Fruit fly (Drosophila melanogaster) whole organism, embryonic: ENCODE measurements around the gene Ada1-2.

ENCODE experiments used
- Abd-B ChIP-seq: fragments of 200-800 bp; sonication (Bioruptor generic); optimal IDR thresholded peaks from 2 replicates; lab custom pipeline; 2018; ENCODE audit warnings: missing biosample characterization, mild to moderate bottlenecking, missing genetic modification characterization, moderate library complexity
- Ada2b ChIP-seq: fragments of 200-800 bp; sonication (Bioruptor generic); IDR thresholded peaks from 2 replicates; pipeline ENCODE4 v1.3.6; 2022; ENCODE audit warnings: missing biosample characterization, missing genetic modification characterization
- BtbVII ChIP-seq: fragments of 200-800 bp; sonication (Bioruptor generic); optimal IDR thresholded peaks from 3 replicates; lab custom pipeline; 2017; ENCODE audit warnings: missing biosample characterization, mild to moderate bottlenecking, missing genetic modification characterization
- CG10147 ChIP-seq: fragments of 200-800 bp; sonication (Bioruptor generic); optimal IDR thresholded peaks from 2 replicates; lab custom pipeline; 2019; ENCODE audit warnings: missing biosample characterization, mild to moderate bottlenecking, missing genetic modification characterization, moderate library complexity
- CG10654 ChIP-seq: fragments of 200-800 bp; sonication (Bioruptor generic); optimal IDR thresholded peaks from 2 replicates; lab custom pipeline; 2016; ENCODE audit warnings: missing biosample characterization, missing genetic modification characterization
- CG11398 ChIP-seq: fragments of 200-800 bp; sonication (Bioruptor generic); optimal IDR thresholded peaks from 2 replicates; lab custom pipeline; 2016; ENCODE audit warnings: missing biosample characterization, missing genetic modification characterization
- CG11456 ChIP-seq: fragments of 200-800 bp; sonication (Bioruptor generic); IDR thresholded peaks from 3 replicates; pipeline ENCODE4 v1.3.6; 2022; ENCODE audit warnings: missing biosample characterization, missing genetic modification characterization
- CG12104 ChIP-seq: fragments of 200-800 bp; sonication (Bioruptor generic); optimal IDR thresholded peaks from 3 replicates; lab custom pipeline; 2016; ENCODE audit warnings: missing biosample characterization, missing genetic modification characterization
- CG15073 ChIP-seq: fragments of 200-800 bp; sonication (Bioruptor generic); optimal IDR thresholded peaks from 2 replicates; lab custom pipeline; 2016; ENCODE audit warnings: missing biosample characterization, missing genetic modification characterization
- CG15696 ChIP-seq: fragments of 200-800 bp; sonication (Bioruptor generic); optimal IDR thresholded peaks from 2 replicates; lab custom pipeline; 2019; ENCODE audit warnings: missing biosample characterization, mild to moderate bottlenecking, missing genetic modification characterization, moderate library complexity
- CG16779 ChIP-seq: fragments of 200-800 bp; sonication (Bioruptor generic); IDR thresholded peaks from 2 replicates; pipeline ENCODE4 v1.3.6; 2022; ENCODE audit warnings: missing biosample characterization, missing genetic modification characterization
- CG17361 ChIP-seq: fragments of 200-800 bp; sonication (Bioruptor generic); IDR thresholded peaks from 3 replicates; pipeline ENCODE4 v1.3.6; 2022; ENCODE audit warnings: missing biosample characterization, missing genetic modification characterization
- CG17385 ChIP-seq: fragments of 200-800 bp; sonication (Bioruptor generic); optimal IDR thresholded peaks from 3 replicates; lab custom pipeline; 2018; ENCODE audit warnings: missing biosample characterization, mild to moderate bottlenecking, missing genetic modification characterization
- CG17829 ChIP-seq: fragments of 200-800 bp; optimal IDR thresholded peaks from 2 replicates; lab custom pipeline; 2019; ENCODE audit warnings: missing biosample characterization, mild to moderate bottlenecking, missing genetic modification characterization, moderate library complexity
- CG2199 ChIP-seq: fragments of 200-800 bp; sonication (Bioruptor generic); IDR thresholded peaks from 3 replicates; pipeline ENCODE4 v1.3.6; 2022; ENCODE audit warnings: missing biosample characterization, missing genetic modification characterization
- CG30431 ChIP-seq: fragments of 200-800 bp; sonication (Bioruptor generic); optimal IDR thresholded peaks from 2 replicates; lab custom pipeline; 2017; ENCODE audit warnings: missing biosample characterization, missing genetic modification characterization
- CG3726 ChIP-seq: fragments of 200-800 bp; sonication (Bioruptor generic); IDR thresholded peaks from 3 replicates; pipeline ENCODE4, ENCODE4 v1.3.6; 2022; ENCODE audit warnings: missing biosample characterization, missing genetic modification characterization
- CG4617 ChIP-seq: fragments of 200-800 bp; sonication (Bioruptor generic); optimal IDR thresholded peaks from 3 replicates; lab custom pipeline; 2016; ENCODE audit warnings: missing biosample characterization, missing genetic modification characterization, borderline replicate concordance
- CG8478 ChIP-seq: fragments of >200 bp; optimal IDR thresholded peaks from 2 replicates; lab custom pipeline; 2018
- Camta ChIP-seq: fragments of 200-800 bp; sonication (Bioruptor generic); optimal IDR thresholded peaks from 2 replicates; lab custom pipeline; 2016; ENCODE audit warnings: missing biosample characterization, missing genetic modification characterization
- D19B ChIP-seq: fragments of 200-800 bp; sonication (Bioruptor generic); optimal IDR thresholded peaks from 2 replicates; lab custom pipeline; 2017; ENCODE audit warnings: missing biosample characterization, mild to moderate bottlenecking, missing genetic modification characterization
- Dip3 ChIP-seq: fragments of 200-800 bp; sonication (Bioruptor generic); optimal IDR thresholded peaks from 3 replicates; lab custom pipeline; 2016; ENCODE audit warnings: missing biosample characterization, missing genetic modification characterization
- Doc2 ChIP-seq: fragments of 200-800 bp; sonication (Bioruptor generic); IDR thresholded peaks from 2 replicates; pipeline ENCODE4 v1.3.6; 2022; ENCODE audit warnings: missing biosample characterization, missing genetic modification characterization
- Hmx ChIP-seq: fragments of 200-800 bp; sonication (Bioruptor generic); optimal IDR thresholded peaks from 2 replicates; lab custom pipeline; 2016; ENCODE audit warnings: missing biosample characterization, missing genetic modification characterization
- MESR4 ChIP-seq: fragments of 200-800 bp; sonication (Bioruptor generic); optimal IDR thresholded peaks from 2 replicates; lab custom pipeline; 2018; ENCODE audit warnings: missing biosample characterization, mild to moderate bottlenecking, missing genetic modification characterization, moderate library complexity
- Med ChIP-seq: fragments of 200-800 bp; sonication (Bioruptor generic); peaks from one replicate; lab custom pipeline; 2016; ENCODE audit warnings: missing biosample characterization, missing genetic modification characterization, mild to moderate bottlenecking, inconsistent platforms, moderate library complexity
- Mrtf ChIP-seq: fragments of 200-800 bp; sonication (Bioruptor generic); IDR thresholded peaks from 3 replicates; pipeline ENCODE4 v1.3.6; 2022; ENCODE audit warnings: missing biosample characterization, missing genetic modification characterization
- NC2α ChIP-seq: fragments of 200-800 bp; sonication (Bioruptor generic); optimal IDR thresholded peaks from 2 replicates; lab custom pipeline; 2016; ENCODE audit warnings: missing biosample characterization, missing genetic modification characterization
- NfI ChIP-seq: fragments of 200-800 bp; sonication (Bioruptor generic); optimal IDR thresholded peaks from 3 replicates; lab custom pipeline; 2018; ENCODE audit warnings: missing biosample characterization, mild to moderate bottlenecking, missing genetic modification characterization, moderate library complexity
- Oaz ChIP-seq: fragments of 200-800 bp; sonication (Bioruptor generic); IDR thresholded peaks from 2 replicates; pipeline ENCODE4 v1.3.6; 2022; ENCODE audit warnings: missing biosample characterization, missing genetic modification characterization
- Sry-β ChIP-seq: fragments of 200-800 bp; sonication (Bioruptor generic); optimal IDR thresholded peaks from 2 replicates; lab custom pipeline; 2018; ENCODE audit warnings: missing biosample characterization, mild to moderate bottlenecking, missing genetic modification characterization, moderate library complexity
- Trl ChIP-seq, 3 experiments: fragments of >200 bp in 2 of 3; fragments of 200-800 bp in 1 of 3; sonication (Bioruptor generic) in 1 of 3; optimal IDR thresholded peaks; 2 replicates in 1 of 3; 3 replicates in 2 of 3; lab custom pipeline; 2016 to 2017; ENCODE audit warnings: missing biosample characterization in 1 of 3, missing genetic modification characterization in 1 of 3
- ap ChIP-seq: fragments of 200-800 bp; sonication (Bioruptor generic); IDR thresholded peaks from 2 replicates; pipeline ENCODE4 v1.3.6; 2022; ENCODE audit warnings: missing biosample characterization, missing genetic modification characterization
- chinmo ChIP-seq: fragments of 200-800 bp; sonication (Bioruptor generic); IDR thresholded peaks from 4 replicates; pipeline ENCODE4 v1.3.6; 2022; ENCODE audit warnings: missing biosample characterization, missing genetic modification characterization; ENCODE audit not compliant: partially characterized antibody
- danr ChIP-seq: fragments of 200-800 bp; sonication (Bioruptor generic); IDR thresholded peaks from 2 replicates; pipeline ENCODE4 v1.3.6; 2022; ENCODE audit warnings: missing biosample characterization, missing genetic modification characterization
- ewg ChIP-seq: fragments of 200-800 bp; sonication (Bioruptor generic); optimal IDR thresholded peaks from 3 replicates; lab custom pipeline; 2017; ENCODE audit warnings: mild to moderate bottlenecking, missing biosample characterization, missing genetic modification reagents, missing genetic modification characterization
- exex ChIP-seq: fragments of 200-800 bp; sonication (Bioruptor generic); optimal IDR thresholded peaks from 4 replicates; lab custom pipeline; 2018; ENCODE audit warnings: missing biosample characterization, mild to moderate bottlenecking, missing genetic modification characterization, moderate library complexity
- fd96Cb ChIP-seq: fragments of 200-800 bp; sonication (Bioruptor generic); optimal IDR thresholded peaks from 2 replicates; lab custom pipeline; 2018; ENCODE audit warnings: missing biosample characterization, mild to moderate bottlenecking, missing genetic modification characterization, moderate library complexity
- ham ChIP-seq: fragments of 200-800 bp; sonication (Bioruptor generic); IDR thresholded peaks from 2 replicates; pipeline ENCODE4 v1.3.6; 2022; ENCODE audit warnings: missing biosample characterization, missing genetic modification characterization
- insv ChIP-seq, 2 experiments: fragments of 200-800 bp; sonication (Bioruptor generic); optimal IDR thresholded peaks; 3 replicates each; lab custom pipeline; 2016 to 2018; ENCODE audit warnings: missing biosample characterization in 2 of 2, missing genetic modification characterization in 2 of 2
- p53 ChIP-seq: fragments of 200-800 bp; sonication (Bioruptor generic); optimal IDR thresholded peaks from 2 replicates; lab custom pipeline; 2016; ENCODE audit warnings: missing biosample characterization, missing genetic modification characterization
- pita ChIP-seq: fragments of 200-800 bp; sonication (Bioruptor generic); optimal IDR thresholded peaks from 2 replicates; lab custom pipeline; 2017; ENCODE audit warnings: missing biosample characterization, mild to moderate bottlenecking, missing genetic modification characterization
- scrt ChIP-seq: fragments of 200-800 bp; sonication (Bioruptor generic); optimal IDR thresholded peaks from 2 replicates; lab custom pipeline; 2018; ENCODE audit warnings: missing biosample characterization, mild to moderate bottlenecking, missing genetic modification characterization, moderate library complexity
- sd ChIP-seq: fragments of 200-800 bp; sonication (Bioruptor generic); optimal IDR thresholded peaks from 3 replicates; lab custom pipeline; 2018; ENCODE audit warnings: missing biosample characterization, mild to moderate bottlenecking, missing genetic modification characterization, moderate library complexity
- tgo ChIP-seq: fragments of 200-800 bp; sonication (Bioruptor generic); IDR thresholded peaks from 3 replicates; pipeline ENCODE4 v1.3.6; 2022; ENCODE audit warnings: missing biosample characterization, missing genetic modification characterization
- trem ChIP-seq: fragments of 200-800 bp; optimal IDR thresholded peaks from 3 replicates; lab custom pipeline; 2019; ENCODE audit warnings: missing biosample characterization, mild to moderate bottlenecking, missing genetic modification characterization, moderate library complexity
- tup ChIP-seq: fragments of 200-800 bp; sonication (Bioruptor generic); optimal IDR thresholded peaks from 2 replicates; lab custom pipeline; 2016; ENCODE audit warnings: missing biosample characterization, mild to moderate bottlenecking, missing genetic modification characterization, moderate library complexity
- yki ChIP-seq: fragments of >200 bp; optimal IDR thresholded peaks from 3 replicates; lab custom pipeline; 2018
- z ChIP-seq: fragments of 200-800 bp; sonication (Bioruptor generic); IDR thresholded peaks from 3 replicates; pipeline ENCODE4 v1.3.6; 2022; ENCODE audit warnings: missing biosample characterization, missing genetic modification characterization

Gene Ada1-2

DNA sequence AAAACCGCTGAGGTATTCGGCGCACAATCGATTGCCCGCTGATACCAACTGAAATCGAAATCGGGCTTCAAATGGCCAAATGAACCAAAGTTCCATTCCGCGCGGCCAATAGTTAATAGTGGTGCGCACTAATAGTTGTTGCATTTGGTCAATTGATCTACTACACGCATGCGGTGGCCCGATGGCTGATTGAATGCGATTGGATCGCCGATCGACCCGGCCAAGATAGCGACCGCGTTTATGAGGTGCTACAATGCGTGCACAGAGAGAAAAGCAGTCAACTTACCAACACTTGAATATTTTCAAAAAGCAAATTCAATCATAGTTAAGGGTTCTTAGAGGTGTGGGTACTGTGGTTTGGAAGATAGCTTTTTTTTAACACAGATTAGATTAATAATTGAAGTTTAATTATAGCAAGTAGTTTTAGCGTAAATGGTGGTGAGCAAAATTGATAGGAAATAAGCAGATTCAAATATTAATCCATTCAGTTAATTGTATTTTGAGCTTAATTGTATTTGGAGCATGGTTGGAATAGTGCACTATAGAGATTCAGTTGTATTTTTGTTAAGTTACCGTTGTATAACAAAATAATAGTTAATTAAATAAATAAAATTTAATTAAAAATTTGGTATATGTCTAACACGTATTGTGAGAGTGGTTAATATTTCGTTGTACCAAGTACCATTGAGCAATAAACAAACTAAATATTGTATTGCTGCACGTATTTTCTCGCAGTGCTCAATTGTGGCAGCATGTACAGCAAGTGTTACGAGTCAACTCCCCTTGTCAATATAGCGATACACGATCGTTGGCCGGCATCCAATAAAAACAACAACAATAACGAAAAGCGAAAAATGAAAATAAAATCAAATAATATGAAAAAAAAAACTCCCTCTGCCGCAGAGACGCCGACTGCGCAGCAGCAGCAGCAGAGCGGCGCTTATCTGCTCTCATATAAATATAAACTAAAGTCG lies 34.0 kb downstream of the Ada1-2 start (continued):
- TF ChIP-seq Ada2b = no peak
- TF ChIP-seq CG17829 (tag; lab: Kevin White, UChicago) = peak; percentile 63
- peak; percentile 60 for TF ChIP-seq CG30431 (GFP tag; lab: Kevin White, UChicago)
- 0 out of 3 replicates have a peak, but pooled peaks have one; percentile 47 for TF ChIP-seq CG3726 (GFP tag; lab: Robert Waterston, UW)
- TF ChIP-seq chinmo (GFP tag; lab: Robert Waterston, UW) = 0 out of 4 replicates have a peak, but pooled peaks have one; percentile 64
- TF ChIP-seq CG15696 (tag; lab: Kevin White, UChicago) = no peak
- TF ChIP-seq insv (GFP tag; optimal IDR thresholded peaks at IDR 0.05; lab: Kevin White, UChicago) = no peak
- peak; percentile 8 for TF ChIP-seq Sry-β (GFP tag; lab: Kevin White, UChicago)
- TF ChIP-seq D19B (GFP tag; lab: Kevin White, UChicago) = no peak
- peak; percentile 5 for TF ChIP-seq trem (tag; lab: Kevin White, UChicago)
- TF ChIP-seq tup = no peak
- peak; percentile 29 for TF ChIP-seq Abd-B (GFP tag; lab: Kevin White, UChicago)
- peak; percentile 39 for TF ChIP-seq sd (tag; lab: Kevin White, UChicago)
- no peak for TF ChIP-seq Dip3 (GFP tag; lab: Kevin White, UChicago)
- peak; percentile 89 for TF ChIP-seq CG17361
- no peak for TF ChIP-seq ham (GFP tag; lab: Robert Waterston, UW)
- no peak for TF ChIP-seq yki
- 0 out of 3 replicates have a peak, but pooled peaks have one; percentile 69 for TF ChIP-seq CG2199 (GFP tag; lab: Robert Waterston, UW)
- TF ChIP-seq Med (GFP tag; lab: Kevin White, UChicago) = peak; percentile 75
- TF ChIP-seq Mrtf = peak; percentile 31; the same call in 1 of the 3 replicates
- TF ChIP-seq Oaz (GFP tag; lab: Robert Waterston, UW) = no peak
- no peak for TF ChIP-seq CG8478
- no peak for TF ChIP-seq CG10147 (GFP tag; lab: Kevin White, UChicago)
- peak; percentile 34 for TF ChIP-seq CG10654
- TF ChIP-seq Doc2 = no peak
- TF ChIP-seq NC2α (GFP tag; lab: Kevin White, UChicago) = peak; percentile 22
- TF ChIP-seq p53 (GFP tag; lab: Kevin White, UChicago) = no peak
- TF ChIP-seq MESR4 (GFP tag; lab: Kevin White, UChicago) = no peak
- TF ChIP-seq z (GFP tag; lab: Robert Waterston, UW) = no peak
- TF ChIP-seq Hmx (GFP tag; lab: Kevin White, UChicago) = no peak
- no peak for TF ChIP-seq Trl (optimal IDR thresholded peaks at IDR 0.05; lab: Kevin White, UChicago)
- TF ChIP-seq Trl (GFP tag; optimal IDR thresholded peaks at IDR 0.05; lab: Kevin White, UChicago) = no peak
- peak; percentile 31 for TF ChIP-seq NfI (GFP tag; lab: Kevin White, UChicago)
- peak; percentile 28 for TF ChIP-seq CG15073
- no peak for TF ChIP-seq CG16779 (GFP tag; lab: Robert Waterston, UW)
- TF ChIP-seq exex (tag; lab: Kevin White, UChicago) = peak; percentile 52
- no peak for TF ChIP-seq pita (GFP tag; lab: Kevin White, UChicago)
- TF ChIP-seq ewg (GFP tag; lab: Kevin White, UChicago) = peak; percentile 44
- peak; percentile 36 for TF ChIP-seq CG12104 (GFP tag; lab: Kevin White, UChicago)
- TF ChIP-seq scrt (GFP tag; lab: Kevin White, UChicago) = peak; percentile 6
- TF ChIP-seq CG11456 = peak; percentile 68; the same call in 1 of the 3 replicates
- TF ChIP-seq Camta (GFP tag; lab: Kevin White, UChicago) = no peak
- peak; percentile 6 for TF ChIP-seq CG11398 (GFP tag; lab: Kevin White, UChicago)
- peak; percentile 57 for TF ChIP-seq fd96Cb
- TF ChIP-seq tgo = peak; percentile 55
- no peak for TF ChIP-seq ap (GFP tag; lab: Robert Waterston, UW)
- no peak for TF ChIP-seq CG4617 (GFP tag; lab: Kevin White, UChicago)
- no peak for TF ChIP-seq BtbVII (GFP tag; lab: Kevin White, UChicago)
- TF ChIP-seq danr (GFP tag; lab: Robert Waterston, UW) = no peak; the same call in 1 of the 2 replicates
- TF ChIP-seq CG17385 (GFP tag; lab: Kevin White, UChicago) = peak; percentile 59
